Fruit fly (Drosophila melanogaster) whole organism, prepupa: ENCODE results near the gene eIF4E1.

Experiments
- Blimp-1 ChIP-seq: fragments of 200-800 bp; sonication (Bioruptor generic); optimal IDR thresholded peaks from 3 replicates; lab custom pipeline; 2017; ENCODE audit warnings: missing biosample characterization, missing genetic modification characterization, mild to moderate bottlenecking, moderate library complexity, missing genetic modification reagents
- CG10631 ChIP-seq: fragments of 200-800 bp; sonication (Bioruptor generic); optimal IDR thresholded peaks from 2 replicates; lab custom pipeline; 2016; ENCODE audit warnings: missing biosample characterization, missing genetic modification characterization
- CG10669 ChIP-seq: fragments of 200-800 bp; sonication (Bioruptor generic); optimal IDR thresholded peaks from 3 replicates; lab custom pipeline; 2018; ENCODE audit warnings: missing biosample characterization, mild to moderate bottlenecking, missing genetic modification characterization, moderate library complexity
- CG11294 ChIP-seq: fragments of 200-800 bp; sonication (Bioruptor generic); IDR thresholded peaks from 2 replicates; pipeline ENCODE4 v1.3.6; 2022; ENCODE audit warnings: missing biosample characterization, missing genetic modification characterization
- CG11762 ChIP-seq: fragments of 200-800 bp; sonication (Bioruptor generic); optimal IDR thresholded peaks from 3 replicates; lab custom pipeline; 2016; ENCODE audit warnings: missing biosample characterization, missing genetic modification characterization; ENCODE audit not compliant: insufficient read depth
- CG11902 ChIP-seq: fragments of 200-800 bp; sonication (Bioruptor generic); optimal IDR thresholded peaks from 3 replicates; lab custom pipeline; 2016; ENCODE audit warnings: missing biosample characterization, missing genetic modification characterization
- CG15336 ChIP-seq: fragments of 200-800 bp; sonication (Bioruptor generic); IDR thresholded peaks from 2 replicates; pipeline ENCODE4 v1.3.6; 2022; ENCODE audit warnings: missing biosample characterization, missing genetic modification characterization
- CG1621 ChIP-seq: fragments of 200-800 bp; sonication (Bioruptor generic); optimal IDR thresholded peaks from 3 replicates; lab custom pipeline; 2018; ENCODE audit warnings: missing biosample characterization, mild to moderate bottlenecking, missing genetic modification characterization
- CG3032 ChIP-seq: fragments of 200-800 bp; optimal IDR thresholded peaks from 2 replicates; lab custom pipeline; 2019; ENCODE audit warnings: missing biosample characterization, mild to moderate bottlenecking, missing genetic modification characterization, moderate library complexity
- CG31627 ChIP-seq: fragments of 200-800 bp; sonication (Bioruptor generic); optimal IDR thresholded peaks from 3 replicates; lab custom pipeline; 2016; ENCODE audit warnings: missing biosample characterization, missing genetic modification characterization
- CG32006 ChIP-seq: fragments of 200-800 bp; sonication (Bioruptor generic); optimal IDR thresholded peaks from 3 replicates; lab custom pipeline; 2017; ENCODE audit warnings: missing biosample characterization, mild to moderate bottlenecking, missing genetic modification characterization
- CG34406 ChIP-seq: fragments of 200-800 bp; sonication (Bioruptor generic); optimal IDR thresholded peaks from 3 replicates; lab custom pipeline; 2016; ENCODE audit warnings: missing biosample characterization, missing genetic modification characterization
- CG4318 ChIP-seq: fragments of 200-800 bp; sonication (Bioruptor generic); optimal IDR thresholded peaks from 3 replicates; lab custom pipeline; 2017; ENCODE audit warnings: missing biosample characterization, mild to moderate bottlenecking, missing genetic modification characterization
- CG6163 ChIP-seq: fragments of 200-800 bp; sonication (Bioruptor generic); IDR thresholded peaks from 3 replicates; pipeline ENCODE4 v1.3.6; 2022; ENCODE audit warnings: missing biosample characterization, missing genetic modification characterization
- CG6276 ChIP-seq: fragments of 200-800 bp; sonication (Bioruptor generic); optimal IDR thresholded peaks from 2 replicates; lab custom pipeline; 2017; ENCODE audit warnings: missing biosample characterization, mild to moderate bottlenecking, missing genetic modification characterization
- CG6792 ChIP-seq: fragments of 200-800 bp; sonication (Bioruptor generic); optimal IDR thresholded peaks from 3 replicates; lab custom pipeline; 2016; ENCODE audit warnings: missing biosample characterization, missing genetic modification characterization
- CG6854 ChIP-seq: fragments of 200-800 bp; sonication (Bioruptor generic); optimal IDR thresholded peaks from 2 replicates; lab custom pipeline; 2017; ENCODE audit warnings: missing biosample characterization, mild to moderate bottlenecking, missing genetic modification characterization
- CG7368 ChIP-seq: fragments of 200-800 bp; sonication (Bioruptor generic); optimal IDR thresholded peaks from 3 replicates; lab custom pipeline; 2016; ENCODE audit warnings: missing biosample characterization, missing genetic modification characterization
- CG8319 ChIP-seq: fragments of 200-800 bp; sonication (Bioruptor generic); optimal IDR thresholded peaks from 3 replicates; lab custom pipeline; 2016; ENCODE audit warnings: missing biosample characterization, missing genetic modification characterization
- CG8632 ChIP-seq: fragments of 200-800 bp; sonication (Bioruptor generic); optimal IDR thresholded peaks from 3 replicates; lab custom pipeline; 2016; ENCODE audit warnings: missing biosample characterization, missing genetic modification characterization
- Eip75B ChIP-seq: fragments of 200-800 bp; sonication (Bioruptor generic); optimal IDR thresholded peaks from 3 replicates; lab custom pipeline; 2016; ENCODE audit warnings: missing biosample characterization, missing genetic modification characterization
- Eip93F ChIP-seq: fragments of 200-800 bp; sonication (Bioruptor generic); optimal IDR thresholded peaks from 2 replicates; lab custom pipeline; 2016; ENCODE audit warnings: missing biosample characterization, mild to moderate bottlenecking, missing genetic modification characterization
- Ets21C ChIP-seq: fragments of 200-800 bp; sonication (Bioruptor generic); optimal IDR thresholded peaks from 3 replicates; lab custom pipeline; 2016; ENCODE audit warnings: missing biosample characterization, missing genetic modification characterization
- Ets96B ChIP-seq: fragments of 200-800 bp; optimal IDR thresholded peaks from 2 replicates; lab custom pipeline; 2019; ENCODE audit warnings: missing biosample characterization, mild to moderate bottlenecking, missing genetic modification characterization, moderate library complexity
- Hr38 ChIP-seq: sonication (Bioruptor generic); optimal IDR thresholded peaks from 2 replicates; lab custom pipeline; 2016; ENCODE audit warnings: missing biosample characterization, missing genetic modification characterization
- Hr39 ChIP-seq: fragments of 200-800 bp; sonication (Bioruptor generic); optimal IDR thresholded peaks from 2 replicates; lab custom pipeline; 2016; ENCODE audit warnings: missing biosample characterization, missing genetic modification characterization
- Hr4 ChIP-seq: fragments of 200-800 bp; sonication (Bioruptor generic); optimal IDR thresholded peaks from 3 replicates; lab custom pipeline; 2016; ENCODE audit warnings: missing biosample characterization, missing genetic modification characterization
- OdsH ChIP-seq: fragments of 200-800 bp; sonication (Bioruptor generic); optimal IDR thresholded peaks from 3 replicates; lab custom pipeline; 2016; ENCODE audit warnings: missing biosample characterization, missing genetic modification characterization
- Smox ChIP-seq: fragments of 200-800 bp; sonication (Bioruptor generic); optimal IDR thresholded peaks from 3 replicates; lab custom pipeline; 2016; ENCODE audit warnings: missing biosample characterization, missing genetic modification characterization
- Sox14 ChIP-seq: fragments of 200-800 bp; sonication (Bioruptor generic); optimal IDR thresholded peaks from 3 replicates; lab custom pipeline; 2016; ENCODE audit warnings: missing biosample characterization, missing genetic modification characterization
- Sox15 ChIP-seq: fragments of 200-800 bp; sonication (Bioruptor generic); optimal IDR thresholded peaks from 3 replicates; lab custom pipeline; 2016; ENCODE audit warnings: missing biosample characterization, missing genetic modification characterization
- achi ChIP-seq: fragments of 200-800 bp; sonication (Bioruptor generic); optimal IDR thresholded peaks from 3 replicates; lab custom pipeline; 2016; ENCODE audit warnings: missing biosample characterization, missing genetic modification characterization
- acj6 ChIP-seq: fragments of 200-800 bp; sonication (Bioruptor generic); optimal IDR thresholded peaks from 3 replicates; lab custom pipeline; 2016; ENCODE audit warnings: missing biosample characterization, missing genetic modification characterization
- cyc ChIP-seq: fragments of 200-800 bp; sonication (Bioruptor generic); optimal IDR thresholded peaks from 3 replicates; lab custom pipeline; 2016; ENCODE audit warnings: missing biosample characterization, missing genetic modification characterization
- dac ChIP-seq: fragments of 200-800 bp; sonication (Bioruptor generic); optimal IDR thresholded peaks from 2 replicates; lab custom pipeline; 2017; ENCODE audit warnings: missing biosample characterization, mild to moderate bottlenecking, missing genetic modification characterization
- esn ChIP-seq: fragments of 200-800 bp; sonication (Bioruptor generic); optimal IDR thresholded peaks from 2 replicates; lab custom pipeline; 2016; ENCODE audit warnings: missing biosample characterization, mild to moderate bottlenecking, missing genetic modification characterization, moderate library complexity
- fd85E ChIP-seq: fragments of 200-800 bp; sonication (Bioruptor generic); optimal IDR thresholded peaks from 3 replicates; lab custom pipeline; 2016; ENCODE audit warnings: missing biosample characterization, missing genetic modification characterization
- fkh ChIP-seq: fragments of 200-800 bp; sonication (Bioruptor generic); optimal IDR thresholded peaks from 3 replicates; lab custom pipeline; 2017; ENCODE audit warnings: missing biosample characterization, mild to moderate bottlenecking, missing genetic modification characterization, moderate library complexity
- lz ChIP-seq: fragments of 200-800 bp; sonication (Bioruptor generic); optimal IDR thresholded peaks from 3 replicates; lab custom pipeline; 2016; ENCODE audit warnings: missing biosample characterization, missing genetic modification characterization
- net ChIP-seq: fragments of 200-800 bp; sonication (Bioruptor generic); optimal IDR thresholded peaks from 3 replicates; lab custom pipeline; 2016; ENCODE audit warnings: missing biosample characterization, missing genetic modification characterization
- salr ChIP-seq, 2 experiments: fragments of 200-800 bp; sonication (Bioruptor generic); optimal IDR thresholded peaks; 3 replicates each; lab custom pipeline; 2016 to 2018; ENCODE audit warnings: missing biosample characterization in 2 of 2, missing genetic modification characterization in 2 of 2, mild to moderate bottlenecking in 1 of 2
- spab ChIP-seq: fragments of 200-800 bp; sonication (Bioruptor generic); optimal IDR thresholded peaks from 2 replicates; lab custom pipeline; 2017; ENCODE audit warnings: missing biosample characterization, mild to moderate bottlenecking, missing genetic modification characterization, missing genetic modification reagents
- ss ChIP-seq, 2 experiments: fragments of 200-800 bp; sonication (Bioruptor generic); optimal IDR thresholded peaks; 2 replicates in 1 of 2; 3 replicates in 1 of 2; lab custom pipeline; 2017 to 2018; ENCODE audit warnings: mild to moderate bottlenecking in 2 of 2, missing biosample characterization in 2 of 2, missing genetic modification characterization in 2 of 2, moderate library complexity in 1 of 2
- svp ChIP-seq: fragments of 200-800 bp; sonication (Bioruptor generic); peaks from one replicate; lab custom pipeline; 2016; ENCODE audit warnings: missing biosample characterization, missing genetic modification characterization
- topi ChIP-seq: fragments of 200-800 bp; sonication (Bioruptor generic); optimal IDR thresholded peaks from 3 replicates; lab custom pipeline; 2016; ENCODE audit warnings: missing biosample characterization, missing genetic modification characterization
- vri ChIP-seq: fragments of 200-800 bp; sonication (Bioruptor generic); optimal IDR thresholded peaks from 3 replicates; lab custom pipeline; 2016; ENCODE audit warnings: missing biosample characterization, mild to moderate bottlenecking, missing genetic modification characterization

The eIF4E1 gene

DNA sequence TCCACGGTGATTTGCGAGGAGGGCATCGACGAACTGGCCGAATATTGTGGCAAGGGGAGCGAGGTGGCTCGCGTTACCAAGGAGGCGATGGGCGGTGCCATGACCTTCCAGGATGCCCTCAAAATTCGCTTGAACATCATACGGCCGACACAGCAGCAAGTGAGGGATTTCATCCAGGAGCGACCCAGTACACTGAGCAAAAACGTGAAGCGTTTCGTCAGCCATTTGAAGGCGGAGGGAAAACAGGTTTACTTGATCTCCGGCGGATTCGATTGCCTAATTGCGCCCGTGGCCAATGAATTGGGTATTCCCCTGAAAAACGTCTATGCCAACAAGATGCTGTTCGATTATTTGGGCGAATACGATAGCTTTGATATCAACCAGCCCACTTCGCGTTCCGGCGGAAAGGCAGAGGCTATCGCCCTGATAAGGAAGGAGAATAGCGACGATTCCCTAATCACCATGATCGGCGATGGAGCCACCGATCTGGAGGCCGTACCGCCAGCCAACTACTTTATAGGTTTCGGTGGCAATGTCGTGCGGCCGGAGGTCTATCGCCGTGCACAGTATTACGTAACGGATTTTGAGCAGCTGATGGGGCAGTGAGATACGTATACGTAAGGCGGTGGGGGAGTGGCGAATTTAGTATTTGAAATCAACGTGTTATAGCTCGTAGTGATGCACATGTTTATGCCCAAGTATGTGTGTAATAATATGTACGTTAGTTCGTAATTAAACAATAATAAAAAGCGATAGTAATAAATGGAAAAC lies 21.7 kb upstream of the eIF4E1 start:
- no peak for TF ChIP-seq CG10631 (GFP tag; lab: Kevin White, UChicago)
- TF ChIP-seq vri (GFP tag; lab: Kevin White, UChicago), result peak; percentile 69
- peak; percentile 73 for TF ChIP-seq svp (GFP tag; lab: Kevin White, UChicago)

DNA sequence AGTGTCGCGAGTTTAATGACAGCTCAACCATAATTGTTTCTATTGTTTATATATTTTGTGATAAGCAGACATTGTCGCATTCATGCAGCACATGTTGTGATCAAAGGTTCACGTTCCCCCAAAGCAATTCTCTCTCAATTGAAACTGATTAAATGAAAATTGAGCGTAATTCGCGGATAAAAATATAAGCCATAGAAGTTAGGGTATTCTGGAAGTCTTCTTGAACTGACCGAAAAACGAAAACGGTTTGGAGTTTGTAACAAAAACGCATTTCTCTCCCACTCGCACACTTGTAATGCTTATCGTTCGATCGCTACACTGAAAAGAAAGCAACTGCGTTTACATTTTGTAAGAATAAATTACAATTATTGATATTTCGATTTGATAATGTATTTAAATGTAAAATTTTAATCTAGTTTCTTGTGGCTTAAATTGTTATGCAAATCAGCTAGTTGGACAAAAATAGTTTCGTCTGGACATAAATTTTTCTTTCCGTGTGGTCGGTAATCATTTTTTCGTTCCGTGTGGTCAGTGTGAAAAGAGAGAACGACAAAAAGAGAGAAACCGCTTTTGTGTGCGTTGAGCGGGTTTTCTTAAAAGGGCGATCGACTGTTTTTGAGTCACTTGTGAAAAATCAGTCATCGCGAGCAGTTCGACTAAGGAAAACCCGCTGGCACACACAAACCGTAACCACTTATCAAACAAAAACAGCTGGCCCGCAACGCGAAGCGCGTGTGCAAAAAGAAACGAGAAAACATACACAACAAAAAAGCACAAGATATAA lies 20.6 kb upstream of the eIF4E1 start, which contains the start of gene aay:
Gene aay (plus strand): TSS at position 618 of the 784 bp plus-strand sequence.
- TF ChIP-seq CG6792, result peak; percentile 99
- TF ChIP-seq Smox (GFP tag; lab: Kevin White, UChicago), result peak; percentile 99
- TF ChIP-seq CG32006 (GFP tag; lab: Kevin White, UChicago), result peak; percentile 99
- TF ChIP-seq Blimp-1 (GFP tag; lab: Kevin White, UChicago), result peak; percentile 96
- TF ChIP-seq Hr4 (GFP tag; lab: Kevin White, UChicago), result peak; percentile 99
- TF ChIP-seq CG15336 (GFP tag; lab: Robert Waterston, UW), result peak; percentile 99
- TF ChIP-seq ss (GFP tag; optimal IDR thresholded peaks at IDR 0.05; lab: Kevin White, UChicago), result peak; percentile 95 to 98
- peak; percentile 98 for TF ChIP-seq CG10669
- peak; percentile 99 for TF ChIP-seq Eip75B
- peak; percentile 92 for TF ChIP-seq fkh
- peak; percentile 98 for TF ChIP-seq CG6163 (GFP tag; lab: Robert Waterston, UW)
- TF ChIP-seq OdsH (GFP tag; lab: Kevin White, UChicago), result peak; percentile 99
- peak; percentile 95 to 96 for TF ChIP-seq salr (GFP tag; optimal IDR thresholded peaks at IDR 0.05; lab: Kevin White, UChicago)
- TF ChIP-seq CG3032 (tag; lab: Kevin White, UChicago), result peak; percentile 97
- TF ChIP-seq acj6, result peak; percentile 99
- peak; percentile 99 for TF ChIP-seq net (GFP tag; lab: Kevin White, UChicago)
- TF ChIP-seq CG8319 (GFP tag; lab: Kevin White, UChicago), result peak; percentile 98
- TF ChIP-seq Ets21C (GFP tag; lab: Kevin White, UChicago), result peak; percentile 97
- TF ChIP-seq Ets96B (tag; lab: Kevin White, UChicago), result peak; percentile 98
- TF ChIP-seq dac (GFP tag; lab: Kevin White, UChicago), result peak; percentile 93
- peak; percentile 97 for TF ChIP-seq CG1621
- peak; percentile 99 for TF ChIP-seq CG7368 (GFP tag; lab: Kevin White, UChicago)
- TF ChIP-seq esn (GFP tag; lab: Kevin White, UChicago), result peak; percentile 100
- TF ChIP-seq Sox14, result peak; percentile 99
- TF ChIP-seq svp (GFP tag; lab: Kevin White, UChicago), result peak; percentile 100
- peak; percentile 95 for TF ChIP-seq spab (GFP tag; lab: Kevin White, UChicago)
- TF ChIP-seq Hr38 (GFP tag; lab: Kevin White, UChicago), result peak; percentile 21
- TF ChIP-seq CG4318 (GFP tag; lab: Kevin White, UChicago), result peak; percentile 94
- TF ChIP-seq Sox15 (GFP tag; lab: Kevin White, UChicago), result peak; percentile 98
- peak; percentile 98 for TF ChIP-seq CG11902 (GFP tag; lab: Kevin White, UChicago)
- peak; percentile 98 for TF ChIP-seq CG11762 (GFP tag; lab: Kevin White, UChicago)
- peak; percentile 99 for TF ChIP-seq Eip93F (GFP tag; lab: Kevin White, UChicago)
- TF ChIP-seq Hr39, result peak; percentile 99
- peak; percentile 99 for TF ChIP-seq CG6854 (GFP tag; lab: Kevin White, UChicago)
- TF ChIP-seq lz (GFP tag; lab: Kevin White, UChicago), result peak; percentile 99
- peak; percentile 98 for TF ChIP-seq achi (GFP tag; lab: Kevin White, UChicago)
- peak; percentile 99 for TF ChIP-seq cyc (GFP tag; lab: Kevin White, UChicago)
- peak; percentile 99 for TF ChIP-seq CG8632 (GFP tag; lab: Kevin White, UChicago)
- TF ChIP-seq CG34406 (GFP tag; lab: Kevin White, UChicago), result peak; percentile 100
- TF ChIP-seq CG11294 (GFP tag; lab: Robert Waterston, UW), result peak; percentile 97
- TF ChIP-seq CG6276 (GFP tag; lab: Kevin White, UChicago), result peak; percentile 98
- TF ChIP-seq vri (GFP tag; lab: Kevin White, UChicago), result peak; percentile 98
- peak; percentile 99 for TF ChIP-seq CG10631 (GFP tag; lab: Kevin White, UChicago)
- peak; percentile 99 for TF ChIP-seq topi (GFP tag; lab: Kevin White, UChicago)
- peak; percentile 99 for TF ChIP-seq CG31627 (GFP tag; lab: Kevin White, UChicago)
- TF ChIP-seq fd85E (GFP tag; lab: Kevin White, UChicago), result peak; percentile 97
